Worm (Caenorhabditis elegans) whole organism, L2 larva: ENCODE results near the gene C01G10.1.

Experiments used
- nhr-10 ChIP-seq: sonication (generic microtip); optimal IDR thresholded peaks from 2 replicates; lab custom pipeline; 2017; ENCODE audit warnings: missing biosample characterization, missing genetic modification characterization
- nhr-25 ChIP-seq: fragments of 150-350 bp; sonication (generic microtip); optimal IDR thresholded peaks from 3 replicates; lab custom pipeline; 2014; ENCODE audit warnings: missing biosample characterization, missing genetic modification characterization
- nhr-6 ChIP-seq: fragments of 150-350 bp; optimal IDR thresholded peaks from 2 replicates; lab custom pipeline; 2014; ENCODE audit warnings: missing biosample characterization, missing genetic modification characterization
- unc-39 ChIP-seq: fragments of 150-350 bp; optimal IDR thresholded peaks from 2 replicates; lab custom pipeline; 2014; ENCODE audit warnings: missing biosample characterization, missing genetic modification characterization

DNA sequence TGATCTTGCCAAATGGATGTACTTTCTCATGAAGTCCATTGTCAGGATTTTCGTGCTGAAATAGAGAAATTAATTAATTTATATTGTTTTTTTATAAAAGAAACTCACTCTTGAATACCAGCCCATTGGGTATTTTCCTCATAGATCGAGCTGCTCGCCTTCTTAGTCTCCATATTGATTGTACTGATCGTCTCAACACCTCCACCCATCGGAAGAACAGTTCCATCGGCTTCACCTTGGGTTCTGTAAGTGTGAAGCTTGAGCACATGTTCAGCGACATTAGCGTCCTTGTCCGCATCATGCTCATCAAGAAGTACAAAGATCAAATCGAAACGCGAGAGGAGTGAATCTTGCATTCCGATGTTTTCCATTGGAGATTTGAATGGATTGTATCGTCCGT, 41.8 kb upstream of the C01G10.1 start:
- TF ChIP-seq nhr-25 (tag; lab: Kevin White, UChicago) = no peak
- TF ChIP-seq nhr-10 (tag; lab: Kevin White, UChicago) = no peak
- no peak for TF ChIP-seq nhr-6 (tag; lab: Kevin White, UChicago)
- TF ChIP-seq unc-39 (tag; lab: Kevin White, UChicago) = no peak
